Worm (Caenorhabditis elegans): ENCODE results near the gene rpn-3.

rpn-3 gene

DNA sequence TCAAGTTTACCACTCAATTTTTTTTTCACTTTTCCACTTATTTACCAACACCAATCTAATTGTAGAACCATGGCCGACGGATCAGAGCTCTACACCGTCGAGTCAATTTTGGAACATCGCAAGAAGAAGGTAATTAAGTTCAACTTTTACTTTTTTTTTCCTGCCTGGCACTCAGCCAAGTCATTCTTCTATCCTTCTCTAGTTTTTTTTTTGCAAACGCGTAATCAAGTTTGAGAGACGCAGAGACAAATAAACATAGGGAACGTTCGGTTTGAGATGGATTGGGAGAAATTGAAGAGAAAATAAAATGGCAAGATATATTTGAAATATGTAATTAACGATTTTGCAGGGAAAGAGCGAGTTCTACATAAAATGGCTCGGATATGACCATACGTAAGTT is 20.9 kb upstream of the rpn-3 start, which contains the start of gene cec-1 (continued):
- TF ChIP-seq zag-1 (tag; optimal IDR thresholded peaks at IDR 0.05) (no peak), ZK337.2 (GFP tag; IDR thresholded peaks at IDR 0.05) (no peak), jun-1 (tag; optimal IDR thresholded peaks at IDR 0.05) (no peak), arid-1 (GFP tag; conservative IDR thresholded peaks at IDR 0.05) (no peak), nhr-28 (tag; optimal IDR thresholded peaks at IDR 0.05) (peak; percentile 30), mes-2 (tag; optimal IDR thresholded peaks at IDR 0.05; ENCODE audit: poor library complexity, severe bottlenecking) (peak; percentile 12), ceh-44 (GFP tag; IDR thresholded peaks at IDR 0.05) (no peak), skn-1 (tag; optimal IDR thresholded peaks at IDR 0.05) (no peak), hmg-1.1 (GFP tag; IDR thresholded peaks at IDR 0.05) (no peak), fkh-10 (GFP tag; optimal IDR thresholded peaks at IDR 0.05) (no peak), mep-1 (tag; optimal IDR thresholded peaks at IDR 0.05) (peak; percentile 10), lsy-2 (tag; optimal IDR thresholded peaks at IDR 0.05) (peak in 1 of 2 experiments; percentile 52), snpc-1.2 (GFP tag; IDR thresholded peaks at IDR 0.05) (no peak), T26A8.4 (GFP tag; IDR thresholded peaks at IDR 0.05) (no peak), F44E2.7 (GFP tag; IDR thresholded peaks at IDR 0.05) (no peak), rbr-2 (tag; optimal IDR thresholded peaks at IDR 0.05) (no peak)

DNA sequence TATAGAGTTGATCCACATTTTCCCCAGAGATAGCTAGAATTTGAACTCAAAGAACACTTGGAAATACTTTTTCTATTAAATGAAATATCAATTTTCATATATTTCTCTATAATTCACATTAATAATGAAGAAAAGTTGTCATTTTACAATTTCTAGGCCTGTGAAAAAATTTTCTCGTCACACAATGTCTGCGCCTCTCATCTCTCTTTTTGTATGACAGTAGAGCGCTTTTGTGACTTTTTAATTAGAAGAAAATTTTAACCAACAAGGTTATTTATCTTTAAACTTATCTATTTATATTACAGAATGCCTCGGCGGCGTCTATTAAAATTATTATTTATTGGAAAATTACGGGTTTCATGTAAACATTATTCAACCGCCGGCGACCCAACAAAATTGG is 18.1 kb upstream of the rpn-3 start, which contains the start of gene ZK1236.1:
ZK1236.1 (plus strand) TSS at position 263 of the 400 bp plus-strand sequence.
- TF ChIP-seq egl-27 (tag; optimal IDR thresholded peaks at IDR 0.05) (no peak), rbr-2 (tag; optimal IDR thresholded peaks at IDR 0.05) (no peak), zfp-2 (tag; optimal IDR thresholded peaks at IDR 0.05) (no peak), lsy-2 (tag; optimal IDR thresholded peaks at IDR 0.05) (peak in 1 of 2 experiments; percentile 35), daf-12 (tag; optimal IDR thresholded peaks at IDR 0.05) (no peak), nhr-28 (tag; optimal IDR thresholded peaks at IDR 0.05) (no peak), mxl-2 (GFP tag; conservative IDR thresholded peaks at IDR 0.05) (no peak), php-3 (GFP tag; IDR thresholded peaks at IDR 0.05) (no peak), lin-38 (GFP tag; IDR thresholded peaks at IDR 0.05) (peak; percentile 67), nhr-102 (tag; optimal IDR thresholded peaks at IDR 0.05) (no peak), mes-2 (tag; optimal IDR thresholded peaks at IDR 0.05; ENCODE audit: poor library complexity, severe bottlenecking) (peak; percentile 19), zip-11 (GFP tag; IDR thresholded peaks at IDR 0.05) (no peak), aly-2 (tag; optimal IDR thresholded peaks at IDR 0.05) (no peak), mdt-29 (GFP tag; IDR thresholded peaks at IDR 0.05) (no peak), daf-16 (GFP tag; optimal IDR thresholded peaks at IDR 0.05) (no peak), daf-16 (tag; optimal IDR thresholded peaks at IDR 0.05) (peak; percentile 24), lir-3 (tag; optimal IDR thresholded peaks at IDR 0.05) (no peak), gei-8 (GFP tag; optimal IDR thresholded peaks at IDR 0.05) (no peak), F10B5.3 (tag; optimal IDR thresholded peaks at IDR 0.05) (no peak), unc-62 (GFP tag; optimal IDR thresholded peaks at IDR 0.05 in 1 of 2) (no peak), unc-62 (tag; optimal IDR thresholded peaks at IDR 0.05) (no peak), madf-9 (GFP tag; conservative IDR thresholded peaks at IDR 0.05) (no peak), Y48G9A.11 (GFP tag; IDR thresholded peaks at IDR 0.05) (peak; percentile 59; the same call in 1 of the 2 replicates), hlh-11 (tag; optimal IDR thresholded peaks at IDR 0.05) (no peak), hlh-30 (tag; optimal IDR thresholded peaks at IDR 0.05; ENCODE audit: insufficient read depth) (no peak), dve-1 (tag; optimal IDR thresholded peaks at IDR 0.05; ENCODE audit: insufficient read depth) (no peak), lin-13 (GFP tag; optimal IDR thresholded peaks at IDR 0.05) (no peak), ztf-11 (tag; optimal IDR thresholded peaks at IDR 0.05) (no peak)

DNA sequence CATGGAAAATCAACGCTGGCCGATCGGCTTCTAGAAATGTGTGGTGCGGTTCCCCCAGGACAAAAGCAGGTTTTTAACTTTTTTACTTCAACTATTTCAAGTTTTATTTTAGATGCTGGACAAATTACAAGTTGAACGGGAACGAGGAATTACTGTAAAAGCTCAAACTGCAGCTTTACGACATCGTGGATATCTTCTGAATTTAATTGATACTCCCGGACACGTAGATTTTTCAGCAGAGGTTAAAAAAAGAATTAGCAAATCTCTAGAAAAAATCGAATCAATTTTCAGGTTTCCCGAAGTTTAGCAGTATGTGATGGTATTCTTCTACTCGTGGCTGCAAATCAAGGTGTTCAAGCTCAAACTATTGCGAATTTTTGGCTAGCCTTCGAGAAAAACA is 17.7 kb upstream of the rpn-3 start:
- TF ChIP-seq ama-1 (optimal IDR thresholded peaks at IDR 0.05) (no peak), zip-2 (tag; optimal IDR thresholded peaks at IDR 0.05) (no peak), zfp-3 (GFP tag; conservative IDR thresholded peaks at IDR 0.05) (no peak)
